Worm (Caenorhabditis elegans) whole organism, L3 larva: ENCODE data around the gene sdz-37.

Experiments
- daf-12 ChIP-seq: fragments of 150-350 bp; optimal IDR thresholded peaks from 2 replicates; lab custom pipeline; 2014; ENCODE audit warnings: missing biosample characterization, missing genetic modification reagents, missing genetic modification characterization
- elt-1 ChIP-seq: fragments of 150-350 bp; optimal IDR thresholded peaks from 2 replicates; lab custom pipeline; 2014; ENCODE audit warnings: missing biosample characterization, missing genetic modification characterization
- elt-2 ChIP-seq: sonication (generic microtip); optimal IDR thresholded peaks from 2 replicates; lab custom pipeline; 2016; ENCODE audit warnings: missing genetic modification reagents, mild to moderate bottlenecking, missing genetic modification characterization, missing compliant biosample characterization
- lin-39 ChIP-seq: fragments of 150-350 bp; optimal IDR thresholded peaks from 2 replicates; lab custom pipeline; 2018; ENCODE audit warnings: missing biosample characterization, missing genetic modification reagents, missing genetic modification characterization
- mdl-1 ChIP-seq: fragments of 150-350 bp; optimal IDR thresholded peaks from 2 replicates; lab custom pipeline; 2014; ENCODE audit warnings: missing biosample characterization, missing genetic modification characterization
- nhr-12 ChIP-seq: fragments of 150-350 bp; optimal IDR thresholded peaks from 2 replicates; lab custom pipeline; 2014; ENCODE audit warnings: missing biosample characterization, missing genetic modification characterization
- nhr-25 ChIP-seq: sonication (generic microtip); optimal IDR thresholded peaks from 2 replicates; lab custom pipeline; 2017; ENCODE audit warnings: missing biosample characterization, missing genetic modification characterization
- nhr-28 ChIP-seq: fragments of 150-350 bp; optimal IDR thresholded peaks from 2 replicates; lab custom pipeline; 2014; ENCODE audit warnings: missing biosample characterization, missing genetic modification characterization
- nhr-67 ChIP-seq: fragments of 150-350 bp; optimal IDR thresholded peaks from 2 replicates; lab custom pipeline; 2014; ENCODE audit warnings: missing biosample characterization, missing genetic modification characterization
- nhr-77 ChIP-seq: fragments of 150-350 bp; optimal IDR thresholded peaks from 2 replicates; lab custom pipeline; 2014; ENCODE audit warnings: missing biosample characterization, missing genetic modification characterization
- snpc-4 ChIP-seq: fragments of 150-350 bp; optimal IDR thresholded peaks from 2 replicates; lab custom pipeline; 2014; ENCODE audit warnings: missing biosample characterization, missing genetic modification characterization
- unc-39 ChIP-seq: sonication (generic microtip); optimal IDR thresholded peaks from 4 replicates; lab custom pipeline; 2017; ENCODE audit warnings: missing biosample characterization, missing genetic modification characterization
- zag-1 ChIP-seq: fragments of 150-350 bp; optimal IDR thresholded peaks from 2 replicates; lab custom pipeline; 2014; ENCODE audit warnings: missing biosample characterization, missing genetic modification characterization

ce11 chrII:10495912-10496311 is 31.2 kb downstream of the sdz-37 start, which contains the start of gene ZK666.12:
- TF ChIP-seq nhr-28 (tag; lab: Kevin White, UChicago) = no peak
- TF ChIP-seq mdl-1 = no peak
- TF ChIP-seq nhr-77 (tag; lab: Kevin White, UChicago) = no peak
- no peak for TF ChIP-seq nhr-25 (tag; lab: Kevin White, UChicago)
- no peak for TF ChIP-seq zag-1
- TF ChIP-seq lin-39 (tag; lab: Kevin White, UChicago) = no peak
- TF ChIP-seq daf-12 (tag; lab: Kevin White, UChicago) = no peak
- no peak for TF ChIP-seq nhr-12
- no peak for TF ChIP-seq nhr-67
- TF ChIP-seq snpc-4 (tag; lab: Kevin White, UChicago) = no peak
- TF ChIP-seq unc-39 (tag; lab: Kevin White, UChicago) = no peak
- TF ChIP-seq elt-1 (tag; lab: Kevin White, UChicago) = no peak
- TF ChIP-seq elt-2 (tag; lab: Kevin White, UChicago) = no peak
